Worm (Caenorhabditis elegans) whole organism, early embryonic: ENCODE data around the gene his-72.

Experiments
- F13C5.2 ChIP-seq: sonication (generic microtip); optimal IDR thresholded peaks from 2 replicates; lab custom pipeline; 2017; ENCODE audit warnings: mild to moderate bottlenecking, missing genetic modification characterization, inconsistent platforms, missing compliant biosample characterization
- ama-1 ChIP-seq: fragments of 150-350 bp; optimal IDR thresholded peaks from 2 replicates; lab custom pipeline; 2014
- ceh-13 ChIP-seq: fragments of 200-800 bp; sonication (Bioruptor generic); optimal IDR thresholded peaks from 2 replicates; lab custom pipeline; 2018; ENCODE audit warnings: mild to moderate bottlenecking, missing genetic modification characterization, missing compliant biosample characterization
- ets-7 ChIP-seq: sonication (generic microtip); optimal IDR thresholded peaks from 2 replicates; lab custom pipeline; 2016; ENCODE audit warnings: missing genotype, missing genetic modification characterization, missing compliant biosample characterization
- hmbx-1 ChIP-seq: sonication (generic microtip); optimal IDR thresholded peaks from 2 replicates; lab custom pipeline; 2016; ENCODE audit warnings: mild to moderate bottlenecking, missing genetic modification characterization, missing compliant biosample characterization
- hmg-4 ChIP-seq: fragments of 200-800 bp; sonication (Bioruptor generic); optimal IDR thresholded peaks from 2 replicates; lab custom pipeline; 2018; ENCODE audit warnings: mild to moderate bottlenecking, missing genetic modification characterization, missing compliant biosample characterization
- hnd-1 ChIP-seq: sonication (generic microtip); optimal IDR thresholded peaks from 2 replicates; lab custom pipeline; 2016; ENCODE audit warnings: missing genetic modification characterization, missing compliant biosample characterization
- sea-1 ChIP-seq: fragments of 200-800 bp; sonication (Bioruptor generic); conservative IDR thresholded peaks from 2 replicates; pipeline ENCODE4 v1.3.6; 2022; ENCODE audit warnings: missing genetic modification characterization, missing compliant biosample characterization
- tbx-11 ChIP-seq: fragments of 200-800 bp; sonication (Bioruptor generic); IDR thresholded peaks from 2 replicates; pipeline ENCODE4 v1.3.6; 2022; ENCODE audit warnings: missing genetic modification characterization, missing compliant biosample characterization
- tbx-37 ChIP-seq: fragments of 200-800 bp; sonication (Bioruptor generic); conservative IDR thresholded peaks from 2 replicates; pipeline ENCODE4 v1.3.6; 2022; ENCODE audit warnings: missing genetic modification reagents, missing genetic modification characterization, missing compliant biosample characterization
- tra-4 ChIP-seq: sonication (generic microtip); optimal IDR thresholded peaks from 2 replicates; lab custom pipeline; 2017; ENCODE audit warnings: missing genetic modification characterization, missing compliant biosample characterization

- no peak for TF ChIP-seq tbx-11 (GFP tag; lab: Robert Waterston, UW)
- no peak for TF ChIP-seq ama-1 (lab: Kevin White, UChicago)
- no peak for TF ChIP-seq sea-1
- TF ChIP-seq tra-4 (tag; lab: Kevin White, UChicago), result no peak
- TF ChIP-seq F13C5.2 (tag; lab: Kevin White, UChicago), result no peak
- no peak for TF ChIP-seq ceh-13 (GFP tag; lab: Kevin White, UChicago)
- TF ChIP-seq ets-7 (tag; lab: Kevin White, UChicago), result no peak
- TF ChIP-seq hmg-4 (GFP tag; lab: Kevin White, UChicago), result no peak
- TF ChIP-seq hmbx-1 (tag; lab: Kevin White, UChicago), result no peak
- TF ChIP-seq tbx-37 (GFP tag; lab: Robert Waterston, UW), result no peak
- TF ChIP-seq hnd-1, result no peak
These were observed 3.5 kb upstream of the his-72 start for ce11 chrIII:12372080-12373065.
